Fruit fly (Drosophila melanogaster) Kc167 (cell line): Measurements from ENCODE around the gene LIMK1.

ENCODE experiments used
- Myc ChIP-seq: fragments of >200 bp; optimal IDR thresholded peaks from 2 replicates; lab custom pipeline; 2017; ENCODE audit warnings: missing external identifiers
- h ChIP-seq: fragments of >200 bp; optimal IDR thresholded peaks from 3 replicates; lab custom pipeline; 2018; ENCODE audit warnings: missing external identifiers
- psq ChIP-seq: fragments of >200 bp; optimal IDR thresholded peaks from 2 replicates; lab custom pipeline; 2017; ENCODE audit warnings: missing external identifiers

dm6 chrX:12613248-12613805, 21.3 kb upstream of the LIMK1 start:
- no peak for TF ChIP-seq Myc
- no peak for TF ChIP-seq psq (lab: Kevin White, UChicago)
- no peak for TF ChIP-seq h (lab: Kevin White, UChicago)
